Worm (Caenorhabditis elegans): ENCODE measurements around the gene ttbk-4.

The ttbk-4 gene

DNA sequence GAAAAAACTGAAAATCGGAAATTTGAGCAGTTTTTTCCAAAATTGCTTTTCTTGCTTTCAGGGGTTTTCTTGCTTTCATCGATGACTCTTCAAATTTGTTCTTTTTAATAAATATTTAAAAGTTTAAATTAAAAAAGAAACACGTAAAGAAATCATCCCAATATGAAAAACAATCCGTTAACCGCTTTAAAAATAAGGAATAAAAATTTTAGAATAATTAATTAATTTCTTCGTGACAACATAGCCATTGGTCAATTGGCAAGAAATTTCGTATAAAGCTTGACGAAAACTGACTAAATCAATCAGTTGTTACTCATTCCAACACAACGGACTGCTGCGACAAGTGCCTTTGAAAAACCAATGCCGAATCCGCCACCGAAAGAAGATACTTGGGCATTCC lies 37.6 kb upstream of the ttbk-4 start, which contains the start of gene nsph-3.2:
nsph-3.2 (plus strand) TSS at position 301 of the 400 bp plus-strand sequence.
- no peak for TF ChIP-seq ccch-3 (GFP tag; optimal IDR thresholded peaks at IDR 0.05)
- no peak for TF ChIP-seq ama-1 (optimal IDR thresholded peaks at IDR 0.05)
- TF ChIP-seq ama-1 (GFP tag; optimal IDR thresholded peaks at IDR 0.05), result no peak
- no peak for TF ChIP-seq lag-1 (GFP tag; IDR thresholded peaks at IDR 0.05)
- no peak for TF ChIP-seq xnd-1 (tag; optimal IDR thresholded peaks at IDR 0.05)
- TF ChIP-seq let-526 (GFP tag; IDR thresholded peaks at IDR 0.05), result no peak
- TF ChIP-seq chd-7 (tag; optimal IDR thresholded peaks at IDR 0.05), result no peak
- no peak for TF ChIP-seq T26A5.8 (tag; optimal IDR thresholded peaks at IDR 0.05)
- TF ChIP-seq tbx-9 (tag; optimal IDR thresholded peaks at IDR 0.05; ENCODE audit: borderline replicate concordance), result no peak
- TF ChIP-seq Y53F4B.3 (GFP tag; IDR thresholded peaks at IDR 0.05), result no peak
- TF ChIP-seq dpff-1 (tag; optimal IDR thresholded peaks at IDR 0.05), result no peak
- TF ChIP-seq aptf-3 (GFP tag; IDR thresholded peaks at IDR 0.05), result no peak
- no peak for TF ChIP-seq rcor-1 (GFP tag; IDR thresholded peaks at IDR 0.05)
- no peak for TF ChIP-seq lsl-1 (GFP tag; optimal IDR thresholded peaks at IDR 0.05)
- TF ChIP-seq sea-2 (GFP tag; IDR thresholded peaks at IDR 0.05), result no peak
- no peak for TF ChIP-seq hsf-1 (GFP tag; IDR thresholded peaks at IDR 0.05)

DNA sequence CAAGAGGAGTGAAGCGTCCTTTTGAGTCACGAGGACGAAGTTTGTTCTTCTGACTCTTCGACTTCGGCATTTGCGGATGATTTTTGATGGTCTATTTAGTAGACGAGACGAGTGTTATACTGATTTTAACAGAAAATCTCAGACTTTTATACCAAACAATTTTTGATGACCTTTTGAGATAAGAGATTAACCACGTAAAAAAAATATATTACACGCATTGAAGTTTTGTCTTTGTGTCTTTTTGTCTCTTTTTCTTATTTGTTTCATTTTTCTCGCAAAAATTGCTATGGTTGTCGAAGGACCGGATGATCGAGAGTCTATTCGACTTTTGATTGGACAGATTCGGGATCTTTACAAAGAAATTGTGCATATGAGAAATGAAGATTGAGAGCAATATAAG lies 36.5 kb upstream of the ttbk-4 start, which contains the start of gene spch-1:
spch-1 (minus strand) TSS at position 101 of the 400 bp plus-strand sequence.
- TF ChIP-seq nhr-120 (GFP tag; IDR thresholded peaks at IDR 0.05) (no peak), ztf-18 (tag; optimal IDR thresholded peaks at IDR 0.05) (no peak), ets-4 (GFP tag; optimal IDR thresholded peaks at IDR 0.05) (no peak), mes-4 (tag; optimal IDR thresholded peaks at IDR 0.05) (no peak), lir-1 (GFP tag; conservative IDR thresholded peaks at IDR 0.05) (no peak), lag-1 (GFP tag; IDR thresholded peaks at IDR 0.05) (no peak), ekl-4 (GFP tag; IDR thresholded peaks at IDR 0.05) (no peak), snpc-1.1 (tag; optimal IDR thresholded peaks at IDR 0.05; ENCODE audit: insufficient read depth) (no peak), dpl-1 (GFP tag; optimal IDR thresholded peaks at IDR 0.05) (no peak), T07F8.4 (tag; optimal IDR thresholded peaks at IDR 0.05) (no peak), Y79H2A.3 (GFP tag; conservative IDR thresholded peaks at IDR 0.05) (no peak), unc-130 (GFP tag; optimal IDR thresholded peaks at IDR 0.05) (no peak)

DNA sequence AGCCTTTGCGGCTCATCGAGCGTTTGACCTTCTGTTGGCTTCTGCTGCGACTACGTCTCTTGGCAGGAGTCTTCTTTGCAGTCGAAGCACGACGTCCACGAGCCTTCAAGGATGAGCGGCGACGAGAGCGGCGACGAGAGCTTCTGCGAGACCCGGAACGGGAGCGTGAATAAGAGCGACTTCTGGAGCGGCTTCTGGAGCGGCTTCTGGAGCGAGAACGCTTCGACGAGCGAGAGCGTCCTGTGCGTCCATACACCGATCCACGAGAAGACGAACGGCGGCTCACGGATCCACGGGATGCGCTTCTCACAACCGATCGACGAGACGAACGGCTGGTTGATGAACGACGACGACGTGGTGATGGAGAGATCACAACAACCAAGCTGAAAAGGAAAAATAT lies 35.9 kb upstream of the ttbk-4 start:
- peak; percentile 82; the same call in 1 of the 2 replicates for TF ChIP-seq egrh-3 (GFP tag; IDR thresholded peaks at IDR 0.05)
- TF ChIP-seq zfh-2 (GFP tag; conservative IDR thresholded peaks at IDR 0.05), result peak; percentile 87
- no peak for TF ChIP-seq ceh-91 (GFP tag; IDR thresholded peaks at IDR 0.05)

DNA sequence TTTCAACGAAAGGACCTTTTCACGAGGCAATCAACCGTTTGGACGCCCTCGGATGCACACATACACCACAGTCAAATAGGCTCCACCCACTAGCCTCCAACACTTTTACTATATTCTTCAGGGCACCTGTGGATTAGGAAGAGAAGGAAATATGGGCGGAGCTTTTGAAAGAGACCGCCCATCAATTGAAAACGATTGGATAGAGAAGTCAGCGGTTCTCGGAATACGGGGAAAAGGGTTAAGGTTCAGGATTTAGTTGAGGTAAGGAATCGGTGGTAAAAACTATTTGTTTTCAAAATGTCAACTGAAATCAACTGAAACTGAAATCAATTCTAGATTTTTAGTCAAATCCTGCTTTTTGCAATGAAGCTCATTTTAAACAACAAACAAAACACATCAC lies 35.5 kb upstream of the ttbk-4 start, which contains the start of gene egl-38:
egl-38 (minus strand) TSS at position 101 of the 400 bp plus-strand sequence.
- TF ChIP-seq B0035.1 (tag; optimal IDR thresholded peaks at IDR 0.05) (no peak), F23B12.7 (tag; optimal IDR thresholded peaks at IDR 0.05; ENCODE audit: insufficient read depth) (no peak), ztf-22 (GFP tag; optimal IDR thresholded peaks at IDR 0.05) (no peak), B0336.3 (GFP tag; IDR thresholded peaks at IDR 0.05) (no peak), cebp-1 (GFP tag; IDR thresholded peaks at IDR 0.05) (no peak), cebp-1 (tag; optimal IDR thresholded peaks at IDR 0.05) (no peak), F37B4.10 (GFP tag; IDR thresholded peaks at IDR 0.05) (no peak), rcor-1 (GFP tag; IDR thresholded peaks at IDR 0.05) (no peak), somi-1 (GFP tag; optimal IDR thresholded peaks at IDR 0.05) (no peak), nhr-27 (tag; optimal IDR thresholded peaks at IDR 0.05) (no peak)

All from whole organism, young adult.